Fruit fly (Drosophila melanogaster) whole organism, prepupa: ENCODE measurements around the gene tow.

Experiments used
- CG10631 ChIP-seq: fragments of 200-800 bp; sonication (Bioruptor generic); optimal IDR thresholded peaks from 2 replicates; lab custom pipeline; 2016; ENCODE audit warnings: missing biosample characterization, missing genetic modification characterization
- CG10669 ChIP-seq: fragments of 200-800 bp; sonication (Bioruptor generic); optimal IDR thresholded peaks from 3 replicates; lab custom pipeline; 2018; ENCODE audit warnings: missing biosample characterization, mild to moderate bottlenecking, missing genetic modification characterization, moderate library complexity
- CG11762 ChIP-seq: fragments of 200-800 bp; sonication (Bioruptor generic); optimal IDR thresholded peaks from 3 replicates; lab custom pipeline; 2016; ENCODE audit warnings: missing biosample characterization, missing genetic modification characterization; ENCODE audit not compliant: insufficient read depth
- CG15336 ChIP-seq: fragments of 200-800 bp; sonication (Bioruptor generic); IDR thresholded peaks from 2 replicates; pipeline ENCODE4 v1.3.6; 2022; ENCODE audit warnings: missing biosample characterization, missing genetic modification characterization
- CG1621 ChIP-seq: fragments of 200-800 bp; sonication (Bioruptor generic); optimal IDR thresholded peaks from 3 replicates; lab custom pipeline; 2018; ENCODE audit warnings: missing biosample characterization, mild to moderate bottlenecking, missing genetic modification characterization
- CG16779 ChIP-seq: fragments of 200-800 bp; sonication (Bioruptor generic); optimal IDR thresholded peaks from 3 replicates; lab custom pipeline; 2017; ENCODE audit warnings: missing biosample characterization, mild to moderate bottlenecking, missing genetic modification characterization
- CG3032 ChIP-seq: fragments of 200-800 bp; optimal IDR thresholded peaks from 2 replicates; lab custom pipeline; 2019; ENCODE audit warnings: missing biosample characterization, mild to moderate bottlenecking, missing genetic modification characterization, moderate library complexity
- CG34406 ChIP-seq: fragments of 200-800 bp; sonication (Bioruptor generic); optimal IDR thresholded peaks from 3 replicates; lab custom pipeline; 2016; ENCODE audit warnings: missing biosample characterization, missing genetic modification characterization
- CG3919 ChIP-seq: fragments of 200-800 bp; sonication (Bioruptor generic); optimal IDR thresholded peaks from 3 replicates; lab custom pipeline; 2016; ENCODE audit warnings: missing biosample characterization, missing genetic modification characterization
- CG6163 ChIP-seq: fragments of 200-800 bp; sonication (Bioruptor generic); IDR thresholded peaks from 3 replicates; pipeline ENCODE4 v1.3.6; 2022; ENCODE audit warnings: missing biosample characterization, missing genetic modification characterization
- CG6276 ChIP-seq: fragments of 200-800 bp; sonication (Bioruptor generic); optimal IDR thresholded peaks from 2 replicates; lab custom pipeline; 2017; ENCODE audit warnings: missing biosample characterization, mild to moderate bottlenecking, missing genetic modification characterization
- CG6792 ChIP-seq: fragments of 200-800 bp; sonication (Bioruptor generic); optimal IDR thresholded peaks from 3 replicates; lab custom pipeline; 2016; ENCODE audit warnings: missing biosample characterization, missing genetic modification characterization
- CG6808 ChIP-seq: fragments of 200-800 bp; sonication (Bioruptor generic); optimal IDR thresholded peaks from 3 replicates; lab custom pipeline; 2017; ENCODE audit warnings: missing biosample characterization, missing genetic modification characterization, mild to moderate bottlenecking, moderate library complexity, missing genetic modification reagents
- CG7368 ChIP-seq: fragments of 200-800 bp; sonication (Bioruptor generic); optimal IDR thresholded peaks from 3 replicates; lab custom pipeline; 2016; ENCODE audit warnings: missing biosample characterization, missing genetic modification characterization
- CG8319 ChIP-seq: fragments of 200-800 bp; sonication (Bioruptor generic); optimal IDR thresholded peaks from 3 replicates; lab custom pipeline; 2016; ENCODE audit warnings: missing biosample characterization, missing genetic modification characterization
- Eip75B ChIP-seq: fragments of 200-800 bp; sonication (Bioruptor generic); optimal IDR thresholded peaks from 3 replicates; lab custom pipeline; 2016; ENCODE audit warnings: missing biosample characterization, missing genetic modification characterization
- Eip78C ChIP-seq: fragments of 200-800 bp; sonication (Bioruptor generic); peaks from one replicate; lab custom pipeline; 2016; ENCODE audit warnings: missing biosample characterization, missing genetic modification characterization
- Eip93F ChIP-seq: fragments of 200-800 bp; sonication (Bioruptor generic); optimal IDR thresholded peaks from 2 replicates; lab custom pipeline; 2016; ENCODE audit warnings: missing biosample characterization, mild to moderate bottlenecking, missing genetic modification characterization
- Ets21C ChIP-seq: fragments of 200-800 bp; sonication (Bioruptor generic); optimal IDR thresholded peaks from 3 replicates; lab custom pipeline; 2016; ENCODE audit warnings: missing biosample characterization, missing genetic modification characterization
- Ets96B ChIP-seq: fragments of 200-800 bp; optimal IDR thresholded peaks from 2 replicates; lab custom pipeline; 2019; ENCODE audit warnings: missing biosample characterization, mild to moderate bottlenecking, missing genetic modification characterization, moderate library complexity
- Lpt ChIP-seq: fragments of 200-800 bp; sonication (Bioruptor generic); optimal IDR thresholded peaks from 3 replicates; lab custom pipeline; 2016; ENCODE audit warnings: missing biosample characterization, missing genetic modification characterization
- Met ChIP-seq: fragments of 200-800 bp; sonication (Bioruptor generic); optimal IDR thresholded peaks from 3 replicates; lab custom pipeline; 2016; ENCODE audit warnings: missing biosample characterization, missing genetic modification characterization
- OdsH ChIP-seq: fragments of 200-800 bp; sonication (Bioruptor generic); optimal IDR thresholded peaks from 3 replicates; lab custom pipeline; 2016; ENCODE audit warnings: missing biosample characterization, missing genetic modification characterization
- Sox15 ChIP-seq: fragments of 200-800 bp; sonication (Bioruptor generic); optimal IDR thresholded peaks from 3 replicates; lab custom pipeline; 2016; ENCODE audit warnings: missing biosample characterization, missing genetic modification characterization
- achi ChIP-seq: fragments of 200-800 bp; sonication (Bioruptor generic); optimal IDR thresholded peaks from 3 replicates; lab custom pipeline; 2016; ENCODE audit warnings: missing biosample characterization, missing genetic modification characterization
- dac ChIP-seq: fragments of 200-800 bp; sonication (Bioruptor generic); optimal IDR thresholded peaks from 2 replicates; lab custom pipeline; 2017; ENCODE audit warnings: missing biosample characterization, mild to moderate bottlenecking, missing genetic modification characterization
- eg ChIP-seq: fragments of 200-800 bp; sonication (Bioruptor generic); IDR thresholded peaks from 3 replicates; pipeline ENCODE4 v1.3.6; 2022; ENCODE audit warnings: missing biosample characterization, missing genetic modification characterization
- esn ChIP-seq: fragments of 200-800 bp; sonication (Bioruptor generic); optimal IDR thresholded peaks from 2 replicates; lab custom pipeline; 2016; ENCODE audit warnings: missing biosample characterization, mild to moderate bottlenecking, missing genetic modification characterization, moderate library complexity
- fd59A ChIP-seq: fragments of 200-800 bp; sonication (Bioruptor generic); optimal IDR thresholded peaks from 2 replicates; lab custom pipeline; 2017; ENCODE audit warnings: missing biosample characterization, mild to moderate bottlenecking, missing genetic modification characterization, missing genetic modification reagents
- fkh ChIP-seq: fragments of 200-800 bp; sonication (Bioruptor generic); optimal IDR thresholded peaks from 3 replicates; lab custom pipeline; 2017; ENCODE audit warnings: missing biosample characterization, mild to moderate bottlenecking, missing genetic modification characterization, moderate library complexity
- lz ChIP-seq: fragments of 200-800 bp; sonication (Bioruptor generic); optimal IDR thresholded peaks from 3 replicates; lab custom pipeline; 2016; ENCODE audit warnings: missing biosample characterization, missing genetic modification characterization
- net ChIP-seq: fragments of 200-800 bp; sonication (Bioruptor generic); optimal IDR thresholded peaks from 3 replicates; lab custom pipeline; 2016; ENCODE audit warnings: missing biosample characterization, missing genetic modification characterization
- pdm3 ChIP-seq: fragments of 200-800 bp; sonication (Bioruptor generic); optimal IDR thresholded peaks from 3 replicates; lab custom pipeline; 2016; ENCODE audit warnings: missing biosample characterization, missing genetic modification characterization
- ss ChIP-seq, 2 experiments: fragments of 200-800 bp; sonication (Bioruptor generic); optimal IDR thresholded peaks; 2 replicates in 1 of 2; 3 replicates in 1 of 2; lab custom pipeline; 2017 to 2018; ENCODE audit warnings: mild to moderate bottlenecking in 2 of 2, missing biosample characterization in 2 of 2, missing genetic modification characterization in 2 of 2, moderate library complexity in 1 of 2
- svp ChIP-seq: fragments of 200-800 bp; sonication (Bioruptor generic); peaks from one replicate; lab custom pipeline; 2016; ENCODE audit warnings: missing biosample characterization, missing genetic modification characterization
- topi ChIP-seq: fragments of 200-800 bp; sonication (Bioruptor generic); optimal IDR thresholded peaks from 3 replicates; lab custom pipeline; 2016; ENCODE audit warnings: missing biosample characterization, missing genetic modification characterization
- vri ChIP-seq: fragments of 200-800 bp; sonication (Bioruptor generic); optimal IDR thresholded peaks from 3 replicates; lab custom pipeline; 2016; ENCODE audit warnings: missing biosample characterization, mild to moderate bottlenecking, missing genetic modification characterization

The tow gene

DNA sequence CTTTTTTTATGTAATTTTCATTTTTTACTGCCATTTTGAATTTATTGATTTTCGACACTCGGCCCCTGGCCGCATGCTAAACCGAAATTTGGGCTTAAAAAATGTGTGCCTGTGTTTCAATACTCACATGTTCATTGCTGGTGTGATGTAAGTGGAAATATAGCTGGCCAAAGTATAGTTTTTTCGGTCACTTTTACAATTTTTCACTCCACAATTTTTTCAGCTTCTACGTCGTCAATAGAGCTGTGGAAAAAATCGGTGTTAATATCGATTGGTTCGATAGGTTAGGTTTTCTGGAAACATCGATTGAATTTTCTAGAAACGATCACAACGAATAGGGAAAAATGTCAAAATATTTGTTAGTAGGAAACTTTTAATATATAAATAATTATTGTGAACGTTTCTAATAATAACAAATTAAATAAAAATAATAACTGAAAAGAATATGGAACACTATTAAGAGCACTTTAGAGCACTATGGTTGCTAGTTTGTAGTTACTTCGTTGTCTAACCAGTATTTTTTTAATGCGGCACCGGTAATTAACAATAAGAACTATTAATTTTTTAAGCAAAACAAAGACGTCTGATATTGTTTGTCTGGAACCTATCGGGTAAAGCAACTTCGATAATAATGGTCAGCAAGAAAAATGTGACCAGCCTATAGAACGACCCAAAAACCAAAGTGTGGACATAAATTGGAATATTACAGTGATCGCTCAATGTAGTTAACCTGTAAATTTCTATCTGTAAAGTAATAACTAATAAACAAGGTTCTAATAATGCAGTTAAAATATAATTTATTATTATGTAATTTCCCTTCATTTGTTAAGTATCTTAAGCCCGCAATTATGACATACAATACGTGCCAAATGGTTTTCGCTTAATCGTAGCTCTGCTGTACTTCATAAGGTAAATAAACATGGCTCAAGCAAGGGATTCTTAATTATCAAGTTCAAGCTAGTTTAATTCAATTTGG lies 12.9 kb downstream of the tow start, which contains the start of the genes CG10077 and CG9948 (continued):
- TF ChIP-seq topi, result peak; percentile 88
- TF ChIP-seq CG3032 (tag; lab: Kevin White, UChicago), result peak; percentile 91
- peak; percentile 90 for TF ChIP-seq Ets96B (tag; lab: Kevin White, UChicago)
- TF ChIP-seq Lpt (GFP tag; lab: Kevin White, UChicago), result no peak
- peak; percentile 79 for TF ChIP-seq Sox15
- TF ChIP-seq ss (GFP tag; optimal IDR thresholded peaks at IDR 0.05; lab: Kevin White, UChicago), result peak; percentile 79 to 88
- TF ChIP-seq Eip78C (GFP tag; lab: Kevin White, UChicago), result peak; percentile 98
- peak; percentile 95 for TF ChIP-seq eg (GFP tag; lab: Robert Waterston, UW)
- TF ChIP-seq CG15336 (GFP tag; lab: Robert Waterston, UW), result peak; percentile 95
- peak; percentile 84 for TF ChIP-seq CG6808 (GFP tag; lab: Kevin White, UChicago)

DNA sequence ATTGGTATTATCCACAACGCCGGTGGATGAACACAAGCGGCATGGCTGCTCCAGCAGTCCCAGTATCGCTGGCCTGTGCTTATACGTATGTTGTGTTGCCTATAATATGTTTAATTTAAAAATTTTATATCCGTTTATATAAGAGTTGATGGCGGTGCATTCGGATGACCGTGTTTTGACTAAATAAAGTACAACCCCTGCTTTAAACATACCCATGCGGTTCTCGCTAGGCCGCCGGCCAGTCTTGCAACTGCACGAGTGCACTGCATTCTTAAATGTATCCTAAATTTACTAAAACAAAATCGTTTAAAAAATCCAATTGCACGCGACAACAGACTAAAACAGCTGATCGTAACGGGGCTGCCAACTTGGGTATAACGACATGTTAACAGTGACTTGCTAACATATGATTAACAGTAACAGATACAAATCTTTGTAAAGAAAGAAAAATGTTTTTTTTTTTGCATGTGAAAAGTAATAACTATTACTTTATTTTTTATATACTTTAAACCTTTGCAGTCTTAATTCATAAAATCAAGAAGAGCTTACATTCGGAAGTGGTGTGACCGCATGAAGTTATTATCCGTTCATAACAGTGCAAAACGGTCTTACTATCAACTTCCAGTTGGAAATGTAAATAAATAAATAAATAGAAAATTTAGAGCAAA lies 15.2 kb downstream of the tow start, which contains the start of the genes Uqcc1 and Surf1:
Gene Uqcc1 (minus strand): TSS at position 356 of the 668 bp plus-strand sequence.
Gene Surf1 (plus strand): TSS at position 594 of the 668 bp plus-strand sequence.
- no peak for TF ChIP-seq achi
- TF ChIP-seq Eip78C (GFP tag; lab: Kevin White, UChicago), result peak; percentile 63
- TF ChIP-seq fkh (GFP tag; lab: Kevin White, UChicago), result peak; percentile 93
- no peak for TF ChIP-seq CG6792 (GFP tag; lab: Kevin White, UChicago)
- peak; percentile 20 for TF ChIP-seq esn (GFP tag; lab: Kevin White, UChicago)
- TF ChIP-seq Eip75B (GFP tag; lab: Kevin White, UChicago), result peak; percentile 3
- TF ChIP-seq Eip93F, result peak; percentile 24

dm6 chr3L:6961992-6962570 lies 19.4 kb downstream of the tow start:
- TF ChIP-seq svp (GFP tag; lab: Kevin White, UChicago), result no peak
- TF ChIP-seq CG6163 (GFP tag; lab: Robert Waterston, UW), result 0 out of 3 replicates have a peak, but pooled peaks have one; percentile 8
- TF ChIP-seq vri (GFP tag; lab: Kevin White, UChicago), result peak; percentile 80
- TF ChIP-seq, all 60 proteins: peak for 2

dm6 chr3L:6963175-6963574 lies 20.5 kb downstream of the tow start:
- TF ChIP-seq fd59A (GFP tag; lab: Kevin White, UChicago) (no peak), CG10631 (no peak), Met (GFP tag; lab: Kevin White, UChicago) (no peak), svp (GFP tag; lab: Kevin White, UChicago) (peak; percentile 15), esn (GFP tag; lab: Kevin White, UChicago) (no peak), CG7368 (no peak), CG11762 (GFP tag; lab: Kevin White, UChicago) (no peak)

dm6 chr3L:6963792-6964487 lies 21.3 kb downstream of the tow start:
- TF ChIP-seq pdm3 (GFP tag; lab: Kevin White, UChicago) (peak; percentile 84), lz (GFP tag; lab: Kevin White, UChicago) (peak; percentile 41), esn (GFP tag; lab: Kevin White, UChicago) (peak; percentile 70), CG16779 (tag; lab: Kevin White, UChicago) (peak; percentile 30), achi (peak; percentile 81), CG6276 (GFP tag; lab: Kevin White, UChicago) (peak; percentile 81), dac (GFP tag; lab: Kevin White, UChicago) (peak; percentile 66), Ets21C (GFP tag; lab: Kevin White, UChicago) (peak; percentile 26), CG10669 (GFP tag; lab: Kevin White, UChicago) (peak; percentile 86), Sox15 (peak; percentile 59), vri (GFP tag; lab: Kevin White, UChicago) (peak; percentile 59), CG6808 (GFP tag; lab: Kevin White, UChicago) (peak; percentile 82), OdsH (GFP tag; lab: Kevin White, UChicago) (peak; percentile 83), net (peak; percentile 83), CG8319 (GFP tag; lab: Kevin White, UChicago) (peak; percentile 35), fkh (GFP tag; lab: Kevin White, UChicago) (peak; percentile 58), CG1621 (tag; lab: Kevin White, UChicago) (peak; percentile 77), CG34406 (peak; percentile 68), CG3919 (GFP tag; lab: Kevin White, UChicago) (peak; percentile 75), CG15336 (GFP tag; lab: Robert Waterston, UW) (peak; percentile 83)
